Worm (Caenorhabditis elegans): ENCODE measurements around the gene sru-28.

The sru-28 gene

DNA sequence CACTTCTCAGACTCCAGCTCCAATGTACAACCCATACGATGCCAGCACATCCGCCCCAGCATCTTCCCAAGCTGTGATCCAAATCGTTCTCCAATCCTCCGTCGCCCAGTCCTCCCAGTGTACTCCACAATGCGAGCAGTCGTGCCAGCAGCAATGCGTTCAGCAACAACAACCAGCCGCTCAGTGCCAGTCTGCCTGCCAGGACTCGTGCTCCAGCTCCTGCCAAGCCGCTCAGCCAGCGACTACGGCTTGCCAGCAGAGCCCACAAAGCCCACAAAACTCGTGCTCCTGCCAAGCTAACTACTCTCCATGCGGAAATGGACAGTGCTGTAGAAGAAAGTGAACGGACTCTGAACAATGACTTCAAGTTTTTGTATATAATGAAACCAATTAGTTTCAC is 40.2 kb upstream of the sru-28 start:
- TF ChIP-seq elt-2 (tag; optimal IDR thresholded peaks at IDR 0.05) (no peak), elt-4 (tag; optimal IDR thresholded peaks at IDR 0.05) (peak; percentile 48)

ce11 chrV:1466949-1467348 is 39.1 kb upstream of the sru-28 start:
- TF ChIP-seq hlh-13 (GFP tag; optimal IDR thresholded peaks at IDR 0.05) (no peak), rnt-1 (tag; optimal IDR thresholded peaks at IDR 0.05) (no peak), lim-6 (tag; optimal IDR thresholded peaks at IDR 0.05) (no peak), pag-3 (tag; optimal IDR thresholded peaks at IDR 0.05; ENCODE audit: borderline replicate concordance) (no peak), ceh-31 (tag; optimal IDR thresholded peaks at IDR 0.05) (no peak), fkh-10 (GFP tag; optimal IDR thresholded peaks at IDR 0.05) (no peak), elt-4 (tag; optimal IDR thresholded peaks at IDR 0.05) (no peak), ref-2 (tag; optimal IDR thresholded peaks at IDR 0.05) (no peak), madf-2 (tag; optimal IDR thresholded peaks at IDR 0.05) (no peak), nfya-1 (tag; optimal IDR thresholded peaks at IDR 0.05) (no peak), hlh-30 (tag; optimal IDR thresholded peaks at IDR 0.05; ENCODE audit: insufficient read depth) (peak; percentile 90), unc-55 (GFP tag; optimal IDR thresholded peaks at IDR 0.05) (peak; percentile 17), ceh-2 (tag; optimal IDR thresholded peaks at IDR 0.05) (no peak), fax-1 (tag; optimal IDR thresholded peaks at IDR 0.05) (no peak), ceh-48 (tag; optimal IDR thresholded peaks at IDR 0.05) (peak; percentile 66), ets-4 (tag; optimal IDR thresholded peaks at IDR 0.05) (no peak)

- TF ChIP-seq unc-55 (GFP tag; optimal IDR thresholded peaks at IDR 0.05) (no peak), hlh-6 (tag; optimal IDR thresholded peaks at IDR 0.05) (no peak), syd-9 (tag; optimal IDR thresholded peaks at IDR 0.05) (no peak), ceh-48 (tag; optimal IDR thresholded peaks at IDR 0.05) (no peak), pros-1 (tag; optimal IDR thresholded peaks at IDR 0.05) (no peak), C08G9.2 (tag; optimal IDR thresholded peaks at IDR 0.05) (no peak), fkh-6 (tag; optimal IDR thresholded peaks at IDR 0.05) (no peak), K09A11.1 (tag; optimal IDR thresholded peaks at IDR 0.05; ENCODE audit: insufficient read depth) (no peak), ceh-45 (GFP tag; IDR thresholded peaks at IDR 0.05) (no peak), pat-9 (tag; optimal IDR thresholded peaks at IDR 0.05) (no peak), lin-11 (tag; optimal IDR thresholded peaks at IDR 0.05) (no peak), dve-1 (tag; optimal IDR thresholded peaks at IDR 0.05) (no peak), mec-3 (tag; optimal IDR thresholded peaks at IDR 0.05; ENCODE audit: borderline replicate concordance) (no peak), zip-5 (tag; optimal IDR thresholded peaks at IDR 0.05) (no peak), ceh-34 (tag; optimal IDR thresholded peaks at IDR 0.05) (no peak)
Observed at ce11 chrV:1467444-1467843, 38.7 kb upstream of the sru-28 start, which contains the start of gene gid-8. TSS of gene gid-8 (plus strand) at chrV:1467744.

- no peak for TF ChIP-seq unc-55 (GFP tag; optimal IDR thresholded peaks at IDR 0.05)
- no peak for TF ChIP-seq C08G9.2 (tag; optimal IDR thresholded peaks at IDR 0.05)
- TF ChIP-seq unc-86 (tag; optimal IDR thresholded peaks at IDR 0.05), result no peak
- no peak for TF ChIP-seq lin-11 (tag; optimal IDR thresholded peaks at IDR 0.05)
- no peak for TF ChIP-seq ceh-18 (tag; optimal IDR thresholded peaks at IDR 0.05)
- no peak for TF ChIP-seq gmeb-2 (tag; optimal IDR thresholded peaks at IDR 0.05)
- no peak for TF ChIP-seq tbx-7 (tag; optimal IDR thresholded peaks at IDR 0.05)
- no peak for TF ChIP-seq ets-4 (tag; optimal IDR thresholded peaks at IDR 0.05)
- TF ChIP-seq pros-1 (tag; optimal IDR thresholded peaks at IDR 0.05), result no peak
- TF ChIP-seq ahr-1 (tag; optimal IDR thresholded peaks at IDR 0.05), result no peak
- TF ChIP-seq unc-3 (GFP tag; conservative IDR thresholded peaks at IDR 0.05), result no peak
- TF ChIP-seq unc-3 (tag; optimal IDR thresholded peaks at IDR 0.05), result no peak
- TF ChIP-seq ttx-3 (tag; optimal IDR thresholded peaks at IDR 0.05), result no peak
- no peak for TF ChIP-seq unc-42 (tag; optimal IDR thresholded peaks at IDR 0.05)
- TF ChIP-seq ceh-14 (tag; optimal IDR thresholded peaks at IDR 0.05), result no peak
- no peak for TF ChIP-seq ceh-24 (tag; optimal IDR thresholded peaks at IDR 0.05)
Observed at ce11 chrV:1468905-1469304, 37.2 kb upstream of the sru-28 start.
